Fruit fly (Drosophila melanogaster): Measurements from ENCODE around the gene CG33494.

The CG33494 gene

DNA sequence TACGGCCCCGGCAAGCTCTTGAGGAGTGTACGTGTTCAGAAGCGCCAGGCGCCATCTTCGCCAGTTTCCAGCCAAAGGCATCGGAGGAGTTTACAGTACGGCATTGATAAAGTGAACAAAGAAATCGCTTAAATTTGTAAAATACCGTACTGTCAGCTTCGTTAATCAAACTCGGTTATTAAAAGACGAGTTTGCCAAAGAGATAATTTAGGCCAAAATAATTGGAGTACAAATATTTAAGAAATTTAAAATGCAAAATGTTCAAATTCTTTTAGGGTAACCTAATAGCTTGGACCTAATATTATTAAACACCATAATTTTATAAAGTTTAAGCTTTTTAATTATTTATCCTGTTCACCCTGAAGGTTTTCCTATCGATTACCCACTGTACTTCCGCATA is 43.1 kb downstream of the CG33494 start (continued):
- TF ChIP-seq Sox15 (GFP tag; optimal IDR thresholded peaks at IDR 0.05) (no peak), Gug (GFP tag; IDR thresholded peaks at IDR 0.05) (no peak), CG8319 (GFP tag; optimal IDR thresholded peaks at IDR 0.05) (no peak), eg (GFP tag; IDR thresholded peaks at IDR 0.05) (no peak), CG11762 (GFP tag; optimal IDR thresholded peaks at IDR 0.05; ENCODE audit: insufficient read depth) (no peak), Ets96B (tag; optimal IDR thresholded peaks at IDR 0.05) (peak; percentile 34), CG6854 (GFP tag; optimal IDR thresholded peaks at IDR 0.05) (no peak), ss (GFP tag; optimal IDR thresholded peaks at IDR 0.05) (peak in 1 of 2 experiments; percentile 19), Smox (GFP tag; optimal IDR thresholded peaks at IDR 0.05) (no peak), esn (GFP tag; optimal IDR thresholded peaks at IDR 0.05) (peak; percentile 31), CG15336 (GFP tag; IDR thresholded peaks at IDR 0.05) (peak; percentile 11; the same call in 1 of the 2 replicates), Ets21C (GFP tag; optimal IDR thresholded peaks at IDR 0.05) (no peak), Hr39 (GFP tag; optimal IDR thresholded peaks at IDR 0.05) (peak; percentile 27), CG6276 (GFP tag; optimal IDR thresholded peaks at IDR 0.05) (no peak), CG3919 (GFP tag; optimal IDR thresholded peaks at IDR 0.05) (peak; percentile 23), pdm3 (GFP tag; optimal IDR thresholded peaks at IDR 0.05) (peak; percentile 37), svp (GFP tag) (peak; percentile 61), CG3032 (tag; optimal IDR thresholded peaks at IDR 0.05) (peak; percentile 37), lz (GFP tag; optimal IDR thresholded peaks at IDR 0.05) (no peak), dac (GFP tag; optimal IDR thresholded peaks at IDR 0.05) (no peak), Eip78C (GFP tag) (peak; percentile 74), Blimp-1 (GFP tag; optimal IDR thresholded peaks at IDR 0.05) (no peak), cyc (GFP tag; optimal IDR thresholded peaks at IDR 0.05) (no peak), fkh (GFP tag; optimal IDR thresholded peaks at IDR 0.05) (no peak), OdsH (GFP tag; optimal IDR thresholded peaks at IDR 0.05) (peak; percentile 20), dsx (GFP tag; optimal IDR thresholded peaks at IDR 0.05; ENCODE audit: poor library complexity, severe bottlenecking) (no peak), salr (GFP tag; optimal IDR thresholded peaks at IDR 0.05) (peak in 1 of 2 experiments; percentile 5), CG8119 (GFP tag; IDR thresholded peaks at IDR 0.05) (peak; percentile 64), CG6808 (GFP tag; optimal IDR thresholded peaks at IDR 0.05) (no peak), Sox14 (GFP tag; optimal IDR thresholded peaks at IDR 0.05) (peak; percentile 44), achi (GFP tag; optimal IDR thresholded peaks at IDR 0.05) (peak; percentile 37), topi (GFP tag; optimal IDR thresholded peaks at IDR 0.05) (no peak), CG31627 (GFP tag; optimal IDR thresholded peaks at IDR 0.05) (peak; percentile 16), CG8632 (GFP tag; optimal IDR thresholded peaks at IDR 0.05) (no peak)

DNA sequence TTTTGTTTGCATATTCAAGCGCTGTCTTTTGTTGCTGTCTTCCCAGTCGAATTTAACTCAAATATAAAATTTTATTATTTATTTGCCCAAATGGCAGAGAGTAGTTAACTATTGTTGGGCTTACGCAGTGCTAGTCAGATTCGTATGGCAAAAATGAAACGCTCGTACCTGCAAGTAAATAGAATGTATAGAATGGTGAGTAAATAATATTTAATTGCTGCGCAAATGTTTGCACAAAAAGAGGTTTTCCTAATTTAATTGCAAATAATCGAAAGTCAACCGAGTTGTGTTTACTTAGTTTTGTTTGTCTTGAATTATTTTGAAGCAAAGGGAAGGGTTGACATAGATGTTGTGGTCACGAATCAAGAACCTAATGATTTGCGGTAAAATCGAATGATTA is 46.2 kb downstream of the CG33494 start:
- TF ChIP-seq CG7368 (GFP tag; optimal IDR thresholded peaks at IDR 0.05) (no peak), fkh (GFP tag; optimal IDR thresholded peaks at IDR 0.05) (peak; percentile 90), CG3919 (GFP tag; optimal IDR thresholded peaks at IDR 0.05) (no peak), acj6 (GFP tag; optimal IDR thresholded peaks at IDR 0.05) (no peak), CG16779 (tag; optimal IDR thresholded peaks at IDR 0.05) (no peak), Eip93F (GFP tag; optimal IDR thresholded peaks at IDR 0.05) (no peak), vri (GFP tag; optimal IDR thresholded peaks at IDR 0.05) (no peak)

DNA sequence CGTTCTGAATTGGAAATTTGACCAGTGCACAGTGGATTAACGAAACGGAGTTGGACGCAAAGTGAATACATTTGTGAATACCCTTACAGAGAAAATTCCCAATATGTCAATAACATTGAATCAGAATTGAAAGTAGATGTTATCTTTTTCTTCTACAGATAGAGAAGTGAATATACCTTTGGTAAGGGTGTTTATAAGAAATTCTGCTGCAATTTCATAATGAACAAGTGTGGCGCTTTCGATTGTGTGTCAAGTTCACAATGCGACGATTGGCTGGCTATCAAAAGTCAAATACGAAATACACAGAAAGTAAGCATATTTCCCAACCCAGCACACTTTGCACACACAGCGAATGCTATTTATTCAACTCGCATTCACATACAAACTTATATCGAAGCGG is 46.6 kb downstream of the CG33494 start:
- no peak for TF ChIP-seq Ets21C (GFP tag; optimal IDR thresholded peaks at IDR 0.05)
- TF ChIP-seq eg (GFP tag; IDR thresholded peaks at IDR 0.05) = no peak
- no peak for TF ChIP-seq dac (GFP tag; optimal IDR thresholded peaks at IDR 0.05)
- peak; percentile 29 for TF ChIP-seq vri (GFP tag; optimal IDR thresholded peaks at IDR 0.05)
- no peak for TF ChIP-seq fd59A (GFP tag; optimal IDR thresholded peaks at IDR 0.05)
- TF ChIP-seq CG6276 (GFP tag; optimal IDR thresholded peaks at IDR 0.05) = no peak
- TF ChIP-seq CG31627 (GFP tag; optimal IDR thresholded peaks at IDR 0.05) = peak; percentile 31
- TF ChIP-seq CG7368 (GFP tag; optimal IDR thresholded peaks at IDR 0.05) = no peak
- TF ChIP-seq Hr39 (GFP tag; optimal IDR thresholded peaks at IDR 0.05) = peak; percentile 38
- no peak for TF ChIP-seq fd85E (GFP tag; optimal IDR thresholded peaks at IDR 0.05)
- TF ChIP-seq esn (GFP tag; optimal IDR thresholded peaks at IDR 0.05) = peak; percentile 45
- TF ChIP-seq Gug (GFP tag; IDR thresholded peaks at IDR 0.05) = no peak
- TF ChIP-seq CG10669 (GFP tag; optimal IDR thresholded peaks at IDR 0.05) = no peak
- TF ChIP-seq Met (GFP tag; optimal IDR thresholded peaks at IDR 0.05) = peak; percentile 17
- TF ChIP-seq Lpt (GFP tag; optimal IDR thresholded peaks at IDR 0.05) = no peak
- peak; percentile 18 for TF ChIP-seq Sox102F (GFP tag; optimal IDR thresholded peaks at IDR 0.05)
- TF ChIP-seq ss (GFP tag; optimal IDR thresholded peaks at IDR 0.05) = no peak
- peak; percentile 26 for TF ChIP-seq Eip78C (GFP tag)
- TF ChIP-seq CG8319 (GFP tag; optimal IDR thresholded peaks at IDR 0.05) = no peak
- no peak for TF ChIP-seq CG11902 (GFP tag; optimal IDR thresholded peaks at IDR 0.05)
- TF ChIP-seq pdm3 (GFP tag; optimal IDR thresholded peaks at IDR 0.05) = peak; percentile 3
- peak; percentile 23 for TF ChIP-seq Eip75B (GFP tag; optimal IDR thresholded peaks at IDR 0.05)
- TF ChIP-seq topi (GFP tag; optimal IDR thresholded peaks at IDR 0.05) = peak; percentile 23
- peak; percentile 1 for TF ChIP-seq acj6 (GFP tag; optimal IDR thresholded peaks at IDR 0.05)
- TF ChIP-seq Eip93F (GFP tag; optimal IDR thresholded peaks at IDR 0.05) = no peak
- TF ChIP-seq svp (GFP tag) = peak; percentile 70

All from whole organism, prepupa.